In genomic region chr3R:31940140-31940539, dm6 we compare ENCODE assay signal across 2 fruit fly cellular contexts.
TF ChIP-seq lines count a peak whose summit lies in the region.

No protein-coding gene starts in this region.

TF ChIP-seq in whole organism, prepupa, 60 proteins besides CTCF, POLR2A, EP300 and RAD21:
- TF ChIP-seq Hr39 (GFP tag; optimal IDR thresholded peaks at IDR 0.05; lab: Kevin White, UChicago) (no peak), esn (GFP tag; optimal IDR thresholded peaks at IDR 0.05; lab: Kevin White, UChicago) (no peak), Sox102F (GFP tag; optimal IDR thresholded peaks at IDR 0.05; lab: Kevin White, UChicago) (no peak), CG6163 (GFP tag; IDR thresholded peaks at IDR 0.05; lab: Robert Waterston, UW) (0 out of 3 replicates have a peak, but pooled peaks have one; percentile 3), pdm3 (GFP tag; optimal IDR thresholded peaks at IDR 0.05; lab: Kevin White, UChicago) (peak; percentile 14), CG10631 (GFP tag; optimal IDR thresholded peaks at IDR 0.05; lab: Kevin White, UChicago) (peak; percentile 25), CG34406 (GFP tag; optimal IDR thresholded peaks at IDR 0.05; lab: Kevin White, UChicago) (no peak), Ets21C (GFP tag; optimal IDR thresholded peaks at IDR 0.05; lab: Kevin White, UChicago) (no peak), CG6808 (GFP tag; optimal IDR thresholded peaks at IDR 0.05; lab: Kevin White, UChicago) (no peak), CG10669 (GFP tag; optimal IDR thresholded peaks at IDR 0.05; lab: Kevin White, UChicago) (no peak), CG8119 (GFP tag; IDR thresholded peaks at IDR 0.05; lab: Robert Waterston, UW) (no peak), OdsH (GFP tag; optimal IDR thresholded peaks at IDR 0.05; lab: Kevin White, UChicago) (no peak), dac (GFP tag; optimal IDR thresholded peaks at IDR 0.05; lab: Kevin White, UChicago) (no peak), Smox (GFP tag; optimal IDR thresholded peaks at IDR 0.05; lab: Kevin White, UChicago) (no peak), acj6 (GFP tag; optimal IDR thresholded peaks at IDR 0.05; lab: Kevin White, UChicago) (no peak), Sox15 (GFP tag; optimal IDR thresholded peaks at IDR 0.05; lab: Kevin White, UChicago) (no peak), CG7368 (GFP tag; optimal IDR thresholded peaks at IDR 0.05; lab: Kevin White, UChicago) (no peak), salr (GFP tag; optimal IDR thresholded peaks at IDR 0.05; lab: Kevin White, UChicago) (peak in 1 of 2 experiments; percentile 36), Sox14 (GFP tag; optimal IDR thresholded peaks at IDR 0.05; lab: Kevin White, UChicago) (peak; percentile 10), Eip93F (GFP tag; optimal IDR thresholded peaks at IDR 0.05; lab: Kevin White, UChicago) (no peak), fd59A (GFP tag; optimal IDR thresholded peaks at IDR 0.05; lab: Kevin White, UChicago) (no peak), ss (GFP tag; optimal IDR thresholded peaks at IDR 0.05; lab: Kevin White, UChicago) (peak in 1 of 2 experiments; percentile 56), CG3032 (tag; optimal IDR thresholded peaks at IDR 0.05; lab: Kevin White, UChicago) (no peak), achi (GFP tag; optimal IDR thresholded peaks at IDR 0.05; lab: Kevin White, UChicago) (no peak), CG3919 (GFP tag; optimal IDR thresholded peaks at IDR 0.05; lab: Kevin White, UChicago) (peak; percentile 7), net (GFP tag; optimal IDR thresholded peaks at IDR 0.05; lab: Kevin White, UChicago) (no peak), Eip78C (GFP tag; lab: Kevin White, UChicago) (peak; percentile 49), CG11762 (GFP tag; optimal IDR thresholded peaks at IDR 0.05; lab: Kevin White, UChicago; ENCODE audit: insufficient read depth) (no peak), fd85E (GFP tag; optimal IDR thresholded peaks at IDR 0.05; lab: Kevin White, UChicago) (no peak), CG6854 (GFP tag; optimal IDR thresholded peaks at IDR 0.05; lab: Kevin White, UChicago) (no peak)
TF ChIP-seq in whole organism, prepupa: peak in this region for 8.

TF ChIP-seq in whole organism, pupa, 21 proteins besides CTCF, POLR2A, EP300 and RAD21:
- peak; percentile 11 for TF ChIP-seq CG8159 (tag; optimal IDR thresholded peaks at IDR 0.05; lab: Kevin White, UChicago)
- peak; percentile 19 for TF ChIP-seq CG8301 (tag; optimal IDR thresholded peaks at IDR 0.05; lab: Kevin White, UChicago)
- TF ChIP-seq CG9948 (tag; optimal IDR thresholded peaks at IDR 0.05; lab: Kevin White, UChicago), result peak; percentile 47
- peak; percentile 35 for TF ChIP-seq CG17806 (tag; optimal IDR thresholded peaks at IDR 0.05; lab: Kevin White, UChicago)
- no peak for TF ChIP-seq CG12605 (GFP tag; IDR thresholded peaks at IDR 0.05; lab: Robert Waterston, UW)
- no peak for TF ChIP-seq CG15710 (tag; optimal IDR thresholded peaks at IDR 0.05; lab: Kevin White, UChicago)
- TF ChIP-seq CG14655 (GFP tag; optimal IDR thresholded peaks at IDR 0.05; lab: Kevin White, UChicago), result peak; percentile 53
